Worm (Caenorhabditis elegans): ENCODE data around the gene top-2.

Gene top-2

DNA sequence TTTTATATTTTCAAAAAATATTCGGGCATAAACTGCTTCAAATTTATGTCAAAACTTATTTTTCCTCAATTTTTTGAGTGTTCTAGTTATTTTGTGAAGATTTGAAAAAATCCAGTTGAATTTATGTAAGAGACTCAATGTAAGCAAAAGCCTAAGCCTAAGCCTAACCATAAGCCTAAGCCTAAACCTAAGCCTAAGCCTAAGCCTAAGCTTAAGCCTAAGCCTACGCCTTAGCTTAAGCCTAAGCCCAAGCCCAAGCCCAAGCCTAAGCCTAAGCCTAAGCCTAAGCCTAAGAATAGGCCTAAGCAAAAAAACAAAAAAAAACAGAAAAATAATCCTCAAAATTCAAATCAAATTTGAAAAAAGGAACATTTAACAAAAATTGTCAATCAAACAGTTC is 55.2 kb downstream of the top-2 start:
- TF ChIP-seq pha-4 (tag; optimal IDR thresholded peaks at IDR 0.05) (no peak), nhr-27 (tag; optimal IDR thresholded peaks at IDR 0.05) (no peak), nhr-80 (tag; optimal IDR thresholded peaks at IDR 0.05) (no peak), attf-3 (GFP tag; conservative IDR thresholded peaks at IDR 0.05) (no peak), egl-44 (GFP tag; IDR thresholded peaks at IDR 0.05) (no peak), mes-4 (tag; optimal IDR thresholded peaks at IDR 0.05) (no peak), F52B5.7 (tag; optimal IDR thresholded peaks at IDR 0.05) (no peak), Y95B8A.8 (GFP tag; IDR thresholded peaks at IDR 0.05) (no peak), let-526 (GFP tag; IDR thresholded peaks at IDR 0.05) (no peak), cebp-2 (GFP tag; IDR thresholded peaks at IDR 0.05) (no peak), ekl-4 (GFP tag; IDR thresholded peaks at IDR 0.05) (no peak), ztf-25 (GFP tag; IDR thresholded peaks at IDR 0.05) (no peak), attf-5 (GFP tag; optimal IDR thresholded peaks at IDR 0.05) (no peak), dpff-1 (tag; optimal IDR thresholded peaks at IDR 0.05) (no peak), unc-62 (GFP tag; optimal IDR thresholded peaks at IDR 0.05) (no peak), nfya-2 (GFP tag; IDR thresholded peaks at IDR 0.05) (no peak), gei-17 (GFP tag; optimal IDR thresholded peaks at IDR 0.05) (no peak), F33H1.4 (GFP tag; IDR thresholded peaks at IDR 0.05) (no peak), cebp-1 (GFP tag; IDR thresholded peaks at IDR 0.05) (no peak), cebp-1 (tag; optimal IDR thresholded peaks at IDR 0.05) (no peak)

Data from whole organism, young adult.